Fruit fly (Drosophila melanogaster) whole organism, pupa: Measurements from ENCODE around the gene dmrt11E.
A peak's percentile ranks its signal among the peaks of the same experiment; 100 is the strongest.

Source experiments
- CG15710 ChIP-seq: fragments of 200-800 bp; sonication (Bioruptor generic); optimal IDR thresholded peaks from 2 replicates; lab custom pipeline; 2018; ENCODE audit warnings: missing biosample characterization, mild to moderate bottlenecking, missing genetic modification characterization, moderate library complexity
- CG34367 ChIP-seq: fragments of 200-800 bp; sonication (Bioruptor generic); optimal IDR thresholded peaks from 2 replicates; lab custom pipeline; 2018; ENCODE audit warnings: missing biosample characterization, mild to moderate bottlenecking, missing genetic modification characterization
- Ets98B ChIP-seq: fragments of 200-800 bp; sonication (Bioruptor generic); IDR thresholded peaks from 2 replicates; pipeline ENCODE4 v1.3.6; 2022; ENCODE audit warnings: missing biosample characterization, missing genetic modification characterization
- Pif1A ChIP-seq: fragments of 200-800 bp; sonication (Bioruptor generic); optimal IDR thresholded peaks from 3 replicates; lab custom pipeline; 2016; ENCODE audit warnings: missing biosample characterization, missing genetic modification characterization
- Pif1B ChIP-seq: fragments of 200-800 bp; sonication (Bioruptor generic); optimal IDR thresholded peaks from 3 replicates; lab custom pipeline; 2016; ENCODE audit warnings: missing biosample characterization, missing genetic modification characterization

DNA sequence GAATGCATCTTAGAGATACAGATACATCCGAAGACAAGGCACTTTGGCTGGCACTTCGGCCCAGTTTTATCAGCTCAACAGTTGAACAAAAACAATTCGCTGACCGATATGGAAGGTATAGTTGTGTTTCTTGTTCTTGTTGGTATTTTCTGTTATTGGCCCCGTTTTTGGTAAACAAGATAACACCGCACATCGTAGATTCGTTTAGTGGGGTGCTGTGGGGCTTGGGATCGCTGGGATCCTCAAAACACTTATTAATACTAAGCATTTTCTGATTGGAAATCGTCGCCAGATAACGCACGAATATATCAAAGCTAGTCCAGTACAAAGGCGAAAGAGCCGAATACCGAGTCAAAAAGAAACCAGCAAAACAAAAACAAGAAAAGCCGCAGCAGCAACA lies 35.6 kb downstream of the dmrt11E start:
- TF ChIP-seq CG15710 (tag; lab: Kevin White, UChicago) (no peak), Pif1B (GFP tag; lab: Kevin White, UChicago) (no peak), Ets98B (peak; percentile 6; the same call in 1 of the 2 replicates), CG34367 (tag; lab: Kevin White, UChicago) (no peak), Pif1A (GFP tag; lab: Kevin White, UChicago) (no peak)
